Worm (Caenorhabditis elegans) whole organism, L1 larva: ENCODE measurements around the gene che-12.

Experiments
- F16B12.6 ChIP-seq: fragments of 150-350 bp; optimal IDR thresholded peaks from 2 replicates; lab custom pipeline; 2014; ENCODE audit warnings: missing biosample characterization, missing genetic modification characterization
- alr-1 ChIP-seq: fragments of 200-800 bp; sonication (Bioruptor generic); optimal IDR thresholded peaks from 2 replicates; lab custom pipeline; 2018; ENCODE audit warnings: borderline replicate concordance, mild to moderate bottlenecking, missing genetic modification characterization, missing compliant biosample characterization
- aly-2 ChIP-seq: fragments of 150-350 bp; optimal IDR thresholded peaks from 2 replicates; lab custom pipeline; 2014; ENCODE audit warnings: missing biosample characterization, missing genetic modification characterization
- blmp-1 ChIP-seq: fragments of 150-350 bp; optimal IDR thresholded peaks from 2 replicates; lab custom pipeline; 2014; ENCODE audit warnings: missing biosample characterization, missing genetic modification characterization
- ceh-82 ChIP-seq, 3 experiments: fragments of 150-350 bp in 1 of 3; sonication (generic microtip) in 2 of 3; optimal IDR thresholded peaks; 2 replicates each; lab custom pipeline; 2014 to 2017; ENCODE audit warnings: missing biosample characterization in 3 of 3, missing genetic modification characterization in 3 of 3
- ces-1 ChIP-seq: fragments of 150-350 bp; optimal IDR thresholded peaks from 2 replicates; lab custom pipeline; 2014; ENCODE audit warnings: missing biosample characterization, missing genetic modification reagents, missing genetic modification characterization
- dpl-1 ChIP-seq, 3 experiments: fragments of 150-350 bp in 2 of 3; sonication (generic microtip) in 1 of 3; optimal IDR thresholded peaks; 2 replicates each; lab custom pipeline; 2014 to 2017; ENCODE audit warnings: missing biosample characterization in 3 of 3, missing genetic modification characterization in 3 of 3, missing genetic modification reagents in 3 of 3
- efl-1 ChIP-seq, 4 experiments: fragments of 150-350 bp; optimal IDR thresholded peaks in 3 of 4; peaks in 1 of 4; 1 replicate in 1 of 4; 2 replicates in 3 of 4; lab custom pipeline; 2014; ENCODE audit warnings: missing biosample characterization in 2 of 4, missing genetic modification characterization in 2 of 4, missing genetic modification reagents in 2 of 4
- efl-3 ChIP-seq: fragments of 200-800 bp; sonication (Bioruptor generic); optimal IDR thresholded peaks from 2 replicates; lab custom pipeline; 2018; ENCODE audit warnings: mild to moderate bottlenecking, missing genetic modification characterization, missing compliant biosample characterization
- elt-2 ChIP-seq: sonication (generic microtip); optimal IDR thresholded peaks from 2 replicates; lab custom pipeline; 2016; ENCODE audit warnings: missing genetic modification characterization, mild to moderate bottlenecking, inconsistent platforms, missing compliant biosample characterization, missing genetic modification reagents
- elt-3 ChIP-seq, 6 experiments: fragments of 150-350 bp in 1 of 6; sonication (generic microtip); optimal IDR thresholded peaks; 2 replicates each; lab custom pipeline; 2017 to 2018; ENCODE audit warnings: missing biosample characterization in 6 of 6, missing genetic modification characterization in 6 of 6, inconsistent platforms in 1 of 6
- fkh-8 ChIP-seq: sonication (generic microtip); optimal IDR thresholded peaks from 2 replicates; lab custom pipeline; 2016; ENCODE audit warnings: mild to moderate bottlenecking, missing genetic modification characterization, missing compliant biosample characterization
- jun-1 ChIP-seq: fragments of 150-350 bp; optimal IDR thresholded peaks from 2 replicates; lab custom pipeline; 2014; ENCODE audit warnings: missing biosample characterization, missing genetic modification reagents, missing genetic modification characterization
- lin-13 ChIP-seq: fragments of 150-350 bp; optimal IDR thresholded peaks from 2 replicates; lab custom pipeline; 2014; ENCODE audit warnings: missing biosample characterization, missing genetic modification reagents, missing genetic modification characterization
- lin-14 ChIP-seq: fragments of 200-800 bp; sonication (Bioruptor generic); optimal IDR thresholded peaks from 2 replicates; lab custom pipeline; 2018; ENCODE audit warnings: mild to moderate bottlenecking, missing genetic modification characterization, moderate library complexity, missing compliant biosample characterization
- lin-15B ChIP-seq: fragments of 150-350 bp; sonication (generic microtip); optimal IDR thresholded peaks from 3 replicates; lab custom pipeline; 2014; ENCODE audit warnings: missing biosample characterization, missing genetic modification characterization
- lin-35 ChIP-seq, 2 experiments: fragments of 150-350 bp; optimal IDR thresholded peaks; 2 replicates each; lab custom pipeline; 2014; ENCODE audit warnings: missing biosample characterization in 2 of 2, missing genetic modification characterization in 2 of 2, missing genetic modification reagents in 2 of 2
- lsy-2 ChIP-seq, 2 experiments: fragments of 150-350 bp; optimal IDR thresholded peaks; 2 replicates each; lab custom pipeline; 2014; ENCODE audit warnings: missing biosample characterization in 2 of 2, missing genetic modification characterization in 2 of 2
- mep-1 ChIP-seq: fragments of 150-350 bp; optimal IDR thresholded peaks from 2 replicates; lab custom pipeline; 2014; ENCODE audit warnings: missing biosample characterization, missing genetic modification characterization
- nhr-12 ChIP-seq: sonication (generic microtip); optimal IDR thresholded peaks from 2 replicates; lab custom pipeline; 2017; ENCODE audit warnings: missing biosample characterization, missing genetic modification characterization
- nhr-20 ChIP-seq: sonication (generic microtip); optimal IDR thresholded peaks from 2 replicates; lab custom pipeline; 2016; ENCODE audit warnings: mild to moderate bottlenecking, missing genetic modification characterization, missing compliant biosample characterization
- nhr-237 ChIP-seq: fragments of 150-350 bp; optimal IDR thresholded peaks from 2 replicates; lab custom pipeline; 2014; ENCODE audit warnings: missing biosample characterization, missing genetic modification characterization
- nhr-47 ChIP-seq: sonication (generic microtip); optimal IDR thresholded peaks from 2 replicates; lab custom pipeline; 2016; ENCODE audit warnings: mild to moderate bottlenecking, missing genetic modification characterization, moderate library complexity, missing compliant biosample characterization
- nhr-71 ChIP-seq: sonication (generic microtip); optimal IDR thresholded peaks from 2 replicates; lab custom pipeline; 2016; ENCODE audit warnings: mild to moderate bottlenecking, missing genetic modification characterization, moderate library complexity, missing compliant biosample characterization
- nhr-77 ChIP-seq: fragments of 150-350 bp; optimal IDR thresholded peaks from 2 replicates; lab custom pipeline; 2014; ENCODE audit warnings: missing biosample characterization, missing genetic modification characterization
- pag-3 ChIP-seq: sonication (generic microtip); optimal IDR thresholded peaks from 2 replicates; lab custom pipeline; 2017; ENCODE audit warnings: missing genetic modification characterization, mild to moderate bottlenecking, missing compliant biosample characterization, antibody characterized with exemption, borderline replicate concordance; ENCODE audit not compliant: insufficient read depth
- pqm-1 ChIP-seq: sonication (generic microtip); optimal IDR thresholded peaks from 3 replicates; lab custom pipeline; 2017; ENCODE audit warnings: missing biosample characterization, missing genetic modification characterization
- skn-1 ChIP-seq: fragments of 150-350 bp; optimal IDR thresholded peaks from 2 replicates; lab custom pipeline; 2014; ENCODE audit warnings: missing biosample characterization, missing genetic modification characterization
- snpc-4 ChIP-seq: fragments of 150-350 bp; optimal IDR thresholded peaks from 2 replicates; lab custom pipeline; 2014; ENCODE audit warnings: missing biosample characterization, missing genetic modification characterization
- sptf-1 ChIP-seq: fragments of 150-350 bp; optimal IDR thresholded peaks from 2 replicates; lab custom pipeline; 2014; ENCODE audit warnings: missing biosample characterization, missing genetic modification characterization
- unc-30 ChIP-seq: sonication (generic microtip); optimal IDR thresholded peaks from 2 replicates; lab custom pipeline; 2017; ENCODE audit warnings: missing biosample characterization, missing genetic modification characterization
- unc-62 ChIP-seq: fragments of 150-350 bp; optimal IDR thresholded peaks from 2 replicates; lab custom pipeline; 2014; ENCODE audit warnings: missing biosample characterization, missing genetic modification reagents, missing genetic modification characterization
- unc-86 ChIP-seq: sonication (generic microtip); optimal IDR thresholded peaks from 2 replicates; lab custom pipeline; 2016; ENCODE audit warnings: missing genetic modification characterization, missing compliant biosample characterization
- unc-98 ChIP-seq: fragments of 200-800 bp; sonication (Bioruptor generic); IDR thresholded peaks from 2 replicates; pipeline ENCODE4 v1.3.6; 2022; ENCODE audit warnings: missing genetic modification characterization, missing compliant biosample characterization
- ztf-11 ChIP-seq, 2 experiments: sonication (generic microtip); optimal IDR thresholded peaks; 2 replicates each; lab custom pipeline; 2016 to 2017; ENCODE audit warnings: missing genetic modification characterization in 2 of 2, missing biosample characterization in 1 of 2, missing compliant biosample characterization in 1 of 2
- ztf-4 ChIP-seq: fragments of 150-350 bp; optimal IDR thresholded peaks from 2 replicates; lab custom pipeline; 2014; ENCODE audit warnings: missing biosample characterization, missing genetic modification characterization

The che-12 gene

ce11 chrV:10266050-10266449 is 41.1 kb downstream of the che-12 start:
- TF ChIP-seq lin-13, result no peak
- TF ChIP-seq pag-3 (tag; lab: Kevin White, UChicago), result no peak
- no peak for TF ChIP-seq nhr-77 (tag; lab: Kevin White, UChicago)
- no peak for TF ChIP-seq nhr-20 (tag; lab: Kevin White, UChicago)
- no peak for TF ChIP-seq pqm-1 (tag; lab: Kevin White, UChicago)
- TF ChIP-seq ceh-82 (tag; optimal IDR thresholded peaks at IDR 0.05; lab: Kevin White, UChicago), result no peak
- TF ChIP-seq dpl-1 (GFP tag; optimal IDR thresholded peaks at IDR 0.05; lab: Kevin White, UChicago), result no peak

ce11 chrV:10265019-10265418 is 42.2 kb downstream of the che-12 start:
- TF ChIP-seq lin-14 (GFP tag; lab: Kevin White, UChicago) (peak; percentile 56), ces-1 (peak; percentile 10), elt-3 (tag; optimal IDR thresholded peaks at IDR 0.05; lab: Kevin White, UChicago) (no peak), unc-98 (GFP tag; lab: Robert Waterston, UW) (no peak), nhr-47 (tag; lab: Kevin White, UChicago) (peak; percentile 6), nhr-71 (tag; lab: Kevin White, UChicago) (peak; percentile 18)

ce11 chrV:10260460-10260859 is 46.7 kb downstream of the che-12 start, which contains the start of gene sri-18:
Gene sri-18 (minus strand): TSS chrV:10260560.
- TF ChIP-seq lin-15B (tag; lab: Kevin White, UChicago) (no peak), alr-1 (tag; lab: Kevin White, UChicago) (no peak), snpc-4 (tag; lab: Kevin White, UChicago) (no peak), ztf-4 (tag; lab: Kevin White, UChicago) (no peak), fkh-8 (no peak), ztf-11 (tag; optimal IDR thresholded peaks at IDR 0.05; lab: Kevin White, UChicago) (no peak), unc-62 (GFP tag; lab: Kevin White, UChicago) (no peak), nhr-77 (tag; lab: Kevin White, UChicago) (no peak), F16B12.6 (tag; lab: Kevin White, UChicago) (no peak)

ce11 chrV:10256050-10256449 is 51.1 kb downstream of the che-12 start, which contains the start of gene nhr-232:
Gene nhr-232 (plus strand): TSS chrV:10256170.
- TF ChIP-seq lin-14 (GFP tag; lab: Kevin White, UChicago), result peak; percentile 17
- TF ChIP-seq elt-3 (tag; optimal IDR thresholded peaks at IDR 0.05; lab: Kevin White, UChicago), result no peak
- TF ChIP-seq efl-1 (optimal IDR thresholded peaks at IDR 0.05; lab: Kevin White, UChicago), result no peak
- TF ChIP-seq efl-1 (GFP tag; optimal IDR thresholded peaks at IDR 0.05 in 1 of 2; lab: Kevin White, UChicago), result peak in 1 of 2 experiments; percentile 39
- no peak for TF ChIP-seq jun-1
- TF ChIP-seq nhr-237 (tag; lab: Kevin White, UChicago), result no peak
- peak in 1 of 2 experiments; percentile 32 for TF ChIP-seq lin-35 (GFP tag; optimal IDR thresholded peaks at IDR 0.05; lab: Kevin White, UChicago)
- TF ChIP-seq mep-1, result no peak
- TF ChIP-seq elt-2, result peak; percentile 70
- TF ChIP-seq, all 84 proteins: peak for 4

- no peak for TF ChIP-seq unc-30
- TF ChIP-seq lsy-2 (tag; optimal IDR thresholded peaks at IDR 0.05; lab: Kevin White, UChicago), result peak in 1 of 2 experiments; percentile 52
- TF ChIP-seq skn-1, result peak; percentile 67
- TF ChIP-seq pqm-1 (tag; lab: Kevin White, UChicago), result no peak
- peak in 1 of 3 experiments; percentile 3 for TF ChIP-seq ceh-82 (tag; optimal IDR thresholded peaks at IDR 0.05; lab: Kevin White, UChicago)
- no peak for TF ChIP-seq dpl-1 (GFP tag; optimal IDR thresholded peaks at IDR 0.05; lab: Kevin White, UChicago)
- no peak for TF ChIP-seq efl-3 (GFP tag; lab: Kevin White, UChicago)
- TF ChIP-seq efl-1 (optimal IDR thresholded peaks at IDR 0.05; lab: Kevin White, UChicago), result peak in 1 of 2 experiments; percentile 26
- peak in 1 of 2 experiments; percentile 4 for TF ChIP-seq efl-1 (GFP tag; optimal IDR thresholded peaks at IDR 0.05 in 1 of 2; lab: Kevin White, UChicago)
- no peak for TF ChIP-seq elt-3 (tag; optimal IDR thresholded peaks at IDR 0.05; lab: Kevin White, UChicago)
- TF ChIP-seq lin-35 (GFP tag; optimal IDR thresholded peaks at IDR 0.05; lab: Kevin White, UChicago), result peak in 1 of 2 experiments; percentile 28
- peak; percentile 89 for TF ChIP-seq blmp-1
- no peak for TF ChIP-seq nhr-12 (tag; lab: Kevin White, UChicago)
- peak; percentile 35 for TF ChIP-seq lin-14 (GFP tag; lab: Kevin White, UChicago)
- no peak for TF ChIP-seq fkh-8
- TF ChIP-seq nhr-47 (tag; lab: Kevin White, UChicago), result no peak
- TF ChIP-seq sptf-1, result no peak
- peak; percentile 5 for TF ChIP-seq elt-2
- no peak for TF ChIP-seq unc-86
- TF ChIP-seq nhr-20 (tag; lab: Kevin White, UChicago), result peak; percentile 10
- TF ChIP-seq aly-2 (tag; lab: Kevin White, UChicago), result no peak
Observed at ce11 chrV:10255005-10255472, 52.1 kb downstream of the che-12 start, which contains the start of gene rop-1. Gene rop-1 (minus strand): TSS chrV:10255055.
